Worm (Caenorhabditis elegans) whole organism, mixed stage, embryonic: ENCODE measurements around the gene R09E10.5.

Experiments used
- M03D4.4 ChIP-seq: sonication (generic microtip); optimal IDR thresholded peaks from 2 replicates; lab custom pipeline; 2017; ENCODE audit warnings: mild to moderate bottlenecking, missing genetic modification characterization, missing compliant biosample characterization
- bed-3 ChIP-seq: fragments of 200-800 bp; sonication (Bioruptor generic); optimal IDR thresholded peaks from 3 replicates; lab custom pipeline; 2018; ENCODE audit warnings: mild to moderate bottlenecking, missing genetic modification characterization, moderate library complexity, missing compliant biosample characterization
- blmp-1 ChIP-seq: fragments of 150-350 bp; optimal IDR thresholded peaks from 2 replicates; lab custom pipeline; 2014; ENCODE audit warnings: missing biosample characterization, missing genetic modification characterization
- ceh-39 ChIP-seq: fragments of 150-350 bp; optimal IDR thresholded peaks from 2 replicates; lab custom pipeline; 2014; ENCODE audit warnings: missing biosample characterization, missing genetic modification characterization
- ceh-83 ChIP-seq: fragments of 200-800 bp; sonication (Bioruptor generic); optimal IDR thresholded peaks from 2 replicates; lab custom pipeline; 2018; ENCODE audit warnings: mild to moderate bottlenecking, missing genetic modification characterization, missing compliant biosample characterization
- ces-1 ChIP-seq: fragments of 150-350 bp; optimal IDR thresholded peaks from 2 replicates; lab custom pipeline; 2014; ENCODE audit warnings: missing biosample characterization, missing genetic modification reagents, missing genetic modification characterization
- cnd-1 ChIP-seq: fragments of 200-800 bp; sonication (Bioruptor generic); optimal IDR thresholded peaks from 2 replicates; lab custom pipeline; 2018; ENCODE audit warnings: mild to moderate bottlenecking, missing genetic modification characterization, missing compliant biosample characterization
- elt-1 ChIP-seq: sonication (generic microtip); optimal IDR thresholded peaks from 2 replicates; lab custom pipeline; 2017; ENCODE audit warnings: missing genetic modification characterization, mild to moderate bottlenecking, missing compliant biosample characterization, antibody characterized with exemption, moderate library complexity, borderline replicate concordance; ENCODE audit not compliant: insufficient read depth
- elt-3 ChIP-seq: fragments of 150-350 bp; optimal IDR thresholded peaks from 2 replicates; lab custom pipeline; 2014; ENCODE audit warnings: missing biosample characterization, missing genetic modification characterization
- flh-1 ChIP-seq: fragments of 200-800 bp; sonication (Bioruptor generic); optimal IDR thresholded peaks from 2 replicates; lab custom pipeline; 2018; ENCODE audit warnings: mild to moderate bottlenecking, missing genetic modification characterization, moderate library complexity, missing compliant biosample characterization
- ham-2 ChIP-seq: fragments of 200-800 bp; sonication (Bioruptor generic); optimal IDR thresholded peaks from 2 replicates; lab custom pipeline; 2018; ENCODE audit warnings: mild to moderate bottlenecking, missing genetic modification characterization, missing compliant biosample characterization
- hlh-1 ChIP-seq: fragments of 150-350 bp; optimal IDR thresholded peaks from 2 replicates; lab custom pipeline; 2014; ENCODE audit warnings: missing biosample characterization, missing genetic modification reagents, missing genetic modification characterization
- lin-13 ChIP-seq: fragments of 150-350 bp; optimal IDR thresholded peaks from 2 replicates; lab custom pipeline; 2014; ENCODE audit warnings: missing biosample characterization, missing genetic modification characterization
- lin-32 ChIP-seq: fragments of 200-800 bp; sonication (Bioruptor generic); optimal IDR thresholded peaks from 2 replicates; lab custom pipeline; 2018; ENCODE audit warnings: mild to moderate bottlenecking, missing genetic modification characterization, missing compliant biosample characterization
- lsy-2 ChIP-seq: fragments of 150-350 bp; optimal IDR thresholded peaks from 2 replicates; lab custom pipeline; 2014; ENCODE audit warnings: missing biosample characterization, missing genetic modification characterization
- mab-5 ChIP-seq: fragments of 150-350 bp; optimal IDR thresholded peaks from 2 replicates; lab custom pipeline; 2014; ENCODE audit warnings: missing biosample characterization, missing genetic modification characterization
- nhr-12 ChIP-seq: fragments of 150-350 bp; optimal IDR thresholded peaks from 2 replicates; lab custom pipeline; 2014; ENCODE audit warnings: missing biosample characterization, missing genetic modification characterization
- nhr-2 ChIP-seq: fragments of 150-350 bp; optimal IDR thresholded peaks from 2 replicates; lab custom pipeline; 2014; ENCODE audit warnings: missing biosample characterization, missing genetic modification characterization
- nhr-237 ChIP-seq: fragments of 150-350 bp; optimal IDR thresholded peaks from 2 replicates; lab custom pipeline; 2014; ENCODE audit warnings: missing biosample characterization, missing genetic modification characterization
- nhr-28 ChIP-seq: fragments of 150-350 bp; optimal IDR thresholded peaks from 2 replicates; lab custom pipeline; 2014; ENCODE audit warnings: missing biosample characterization, missing genetic modification characterization
- sem-2 ChIP-seq: fragments of 200-800 bp; sonication (Bioruptor generic); optimal IDR thresholded peaks from 2 replicates; lab custom pipeline; 2018; ENCODE audit warnings: mild to moderate bottlenecking, missing genetic modification characterization, missing compliant biosample characterization
- snpc-4 ChIP-seq: fragments of 150-350 bp; optimal IDR thresholded peaks from 2 replicates; lab custom pipeline; 2014; ENCODE audit warnings: missing biosample characterization, missing genetic modification characterization
- sptf-1 ChIP-seq: sonication (generic microtip); optimal IDR thresholded peaks from 2 replicates; lab custom pipeline; 2017; ENCODE audit warnings: mild to moderate bottlenecking, missing genetic modification characterization, moderate library complexity, missing compliant biosample characterization
- tbx-8 ChIP-seq: fragments of 200-800 bp; sonication (Bioruptor generic); optimal IDR thresholded peaks from 2 replicates; lab custom pipeline; 2018; ENCODE audit warnings: mild to moderate bottlenecking, missing genetic modification characterization, moderate library complexity, missing compliant biosample characterization
- unc-120 ChIP-seq: sonication (generic microtip); optimal IDR thresholded peaks from 2 replicates; lab custom pipeline; 2017; ENCODE audit warnings: missing genetic modification characterization, missing compliant biosample characterization; ENCODE audit not compliant: poor library complexity, severe bottlenecking
- zip-8 ChIP-seq: fragments of 150-350 bp; optimal IDR thresholded peaks from 2 replicates; lab custom pipeline; 2014; ENCODE audit warnings: missing biosample characterization, missing genetic modification characterization
- ztf-11 ChIP-seq: fragments of 150-350 bp; optimal IDR thresholded peaks from 2 replicates; lab custom pipeline; 2014; ENCODE audit warnings: missing biosample characterization, missing genetic modification characterization

Gene R09E10.5

ce11 chrIV:10281482-10281881, 20.6 kb downstream of the R09E10.5 start, which contains the start of gene thk-1:
TSS of gene thk-1 (minus strand) at chrIV:10281582.
- TF ChIP-seq sptf-1 (tag; lab: Kevin White, UChicago) (no peak), hlh-1 (tag; lab: Kevin White, UChicago) (no peak), lsy-2 (tag; lab: Kevin White, UChicago) (no peak), lin-13 (tag; lab: Kevin White, UChicago) (no peak)

ce11 chrIV:10277716-10278115, 24.4 kb downstream of the R09E10.5 start, which contains the start of gene Y43C5A.4:
TSS of gene Y43C5A.4 (plus strand) at chrIV:10278016.
- TF ChIP-seq elt-3 (tag; lab: Kevin White, UChicago): no peak
- no peak for TF ChIP-seq lin-32 (GFP tag; lab: Kevin White, UChicago)
- no peak for TF ChIP-seq tbx-8 (GFP tag; lab: Kevin White, UChicago)

- no peak for TF ChIP-seq M03D4.4
- no peak for TF ChIP-seq ces-1 (GFP tag; lab: Kevin White, UChicago)
- no peak for TF ChIP-seq sptf-1 (tag; lab: Kevin White, UChicago)
- TF ChIP-seq elt-3 (tag; lab: Kevin White, UChicago): no peak
These were observed 25.1 kb downstream of the R09E10.5 start, which contains the start of gene Y43C5A.7 for ce11 chrIV:10276960-10277359. TSS of gene Y43C5A.7 (plus strand) at chrIV:10277260.

- no peak for TF ChIP-seq ces-1 (GFP tag; lab: Kevin White, UChicago)
- TF ChIP-seq sem-2 (GFP tag; lab: Kevin White, UChicago): no peak
- no peak for TF ChIP-seq lin-13 (tag; lab: Kevin White, UChicago)
- TF ChIP-seq nhr-237 (tag; lab: Kevin White, UChicago): no peak
- TF ChIP-seq elt-1 (tag; lab: Kevin White, UChicago): no peak
- no peak for TF ChIP-seq ceh-83 (GFP tag; lab: Kevin White, UChicago)
- no peak for TF ChIP-seq snpc-4 (tag; lab: Kevin White, UChicago)
- TF ChIP-seq, all 35 proteins: peak for 0
These were observed 27.1 kb downstream of the R09E10.5 start for ce11 chrIV:10275050-10275449.

- TF ChIP-seq blmp-1 (tag; lab: Kevin White, UChicago): no peak
- TF ChIP-seq unc-120 (tag; lab: Kevin White, UChicago): no peak
- TF ChIP-seq elt-1 (tag; lab: Kevin White, UChicago): no peak
- no peak for TF ChIP-seq nhr-2 (tag; lab: Kevin White, UChicago)
- TF ChIP-seq zip-8: no peak
- TF ChIP-seq M03D4.4: no peak
- TF ChIP-seq bed-3 (GFP tag; lab: Kevin White, UChicago): no peak
- TF ChIP-seq lin-32 (GFP tag; lab: Kevin White, UChicago): no peak
- no peak for TF ChIP-seq mab-5 (tag; lab: Kevin White, UChicago)
- no peak for TF ChIP-seq sem-2 (GFP tag; lab: Kevin White, UChicago)
- TF ChIP-seq ham-2 (GFP tag; lab: Kevin White, UChicago): no peak
- no peak for TF ChIP-seq ztf-11 (tag; lab: Kevin White, UChicago)
- TF ChIP-seq sptf-1 (tag; lab: Kevin White, UChicago): no peak
- no peak for TF ChIP-seq ceh-83 (GFP tag; lab: Kevin White, UChicago)
- TF ChIP-seq ceh-39 (tag; lab: Kevin White, UChicago): no peak
- no peak for TF ChIP-seq lsy-2 (tag; lab: Kevin White, UChicago)
- no peak for TF ChIP-seq flh-1 (GFP tag; lab: Kevin White, UChicago)
- TF ChIP-seq nhr-12: no peak
- TF ChIP-seq lin-13 (tag; lab: Kevin White, UChicago): no peak
- TF ChIP-seq nhr-28 (tag; lab: Kevin White, UChicago): no peak
These were observed 28.3 kb downstream of the R09E10.5 start, which contains the start of gene Y43C5A.3 for ce11 chrIV:10273781-10274313. TSS of gene Y43C5A.3 (plus strand) at chrIV:10274036.

- no peak for TF ChIP-seq tbx-8 (GFP tag; lab: Kevin White, UChicago)
- no peak for TF ChIP-seq ces-1 (GFP tag; lab: Kevin White, UChicago)
- no peak for TF ChIP-seq lin-32 (GFP tag; lab: Kevin White, UChicago)
- no peak for TF ChIP-seq bed-3 (GFP tag; lab: Kevin White, UChicago)
- TF ChIP-seq flh-1 (GFP tag; lab: Kevin White, UChicago): no peak
- TF ChIP-seq ceh-83 (GFP tag; lab: Kevin White, UChicago): no peak
- no peak for TF ChIP-seq sem-2 (GFP tag; lab: Kevin White, UChicago)
- no peak for TF ChIP-seq elt-1 (tag; lab: Kevin White, UChicago)
- no peak for TF ChIP-seq nhr-237 (tag; lab: Kevin White, UChicago)
- no peak for TF ChIP-seq ztf-11 (tag; lab: Kevin White, UChicago)
- TF ChIP-seq cnd-1: no peak
- TF ChIP-seq unc-120 (tag; lab: Kevin White, UChicago): no peak
- TF ChIP-seq nhr-12: no peak
- no peak for TF ChIP-seq elt-3 (tag; lab: Kevin White, UChicago)
- no peak for TF ChIP-seq mab-5 (tag; lab: Kevin White, UChicago)
- TF ChIP-seq ceh-39 (tag; lab: Kevin White, UChicago): no peak
- TF ChIP-seq lin-13 (tag; lab: Kevin White, UChicago): no peak
These were observed 28.7 kb downstream of the R09E10.5 start for ce11 chrIV:10273360-10273759.
